Fruit fly (Drosophila melanogaster): ENCODE results near the gene CG32797.

DNA sequence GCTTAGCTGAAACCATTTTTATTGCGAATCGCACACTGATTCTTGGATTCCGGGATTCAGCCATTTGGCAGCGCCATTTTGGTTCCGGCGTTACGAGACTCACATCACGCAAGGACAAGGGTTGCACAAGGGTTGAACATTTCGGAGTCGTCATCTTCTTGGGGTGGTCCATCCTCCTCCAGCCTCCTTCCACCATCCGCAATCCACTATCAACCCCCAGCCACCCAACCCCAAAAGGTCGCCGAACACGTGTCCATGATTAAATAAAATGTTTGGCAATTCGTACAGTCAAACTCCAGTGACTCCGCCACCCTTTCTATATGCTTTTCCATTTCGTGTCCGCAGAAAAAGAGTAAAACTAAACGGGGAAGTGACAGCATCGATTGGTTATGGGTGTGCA is 14.6 kb upstream of the CG32797 start:
- TF ChIP-seq lz (GFP tag; optimal IDR thresholded peaks at IDR 0.05) (no peak), fd85E (GFP tag; optimal IDR thresholded peaks at IDR 0.05) (no peak), spab (GFP tag; optimal IDR thresholded peaks at IDR 0.05) (no peak), Eip75B (GFP tag; optimal IDR thresholded peaks at IDR 0.05) (no peak), Eip78C (GFP tag) (no peak), vri (GFP tag; optimal IDR thresholded peaks at IDR 0.05) (no peak)

Data from whole organism, prepupa.